Fruit fly (Drosophila melanogaster): ENCODE measurements around the gene CG14435.

The CG14435 gene

dm6 chrX:6849178-6849956, 5.6 kb upstream of the CG14435 start, which contains the start of the genes Cht11 and CG4558 (continued):
- peak; percentile 70 for TF ChIP-seq peb (GFP tag; IDR thresholded peaks at IDR 0.05)
- TF ChIP-seq so (GFP tag; IDR thresholded peaks at IDR 0.05): no peak; the same call in 2 of the 3 replicates
- peak; percentile 87 for TF ChIP-seq CG2712 (tag; optimal IDR thresholded peaks at IDR 0.05)
- TF ChIP-seq CG13296 (GFP tag; optimal IDR thresholded peaks at IDR 0.05): peak; percentile 78
- no peak for TF ChIP-seq Sin3A (optimal IDR thresholded peaks at IDR 0.05)
- peak; percentile 88 for TF ChIP-seq B-H2 (GFP tag; optimal IDR thresholded peaks at IDR 0.05)
- TF ChIP-seq Dref (GFP tag; IDR thresholded peaks at IDR 0.05): peak; percentile 74
- peak; percentile 27 for TF ChIP-seq shn (GFP tag; optimal IDR thresholded peaks at IDR 0.05)
- peak; percentile 70 for TF ChIP-seq ems (GFP tag; optimal IDR thresholded peaks at IDR 0.05)
- TF ChIP-seq PHDP (tag; optimal IDR thresholded peaks at IDR 0.05): peak; percentile 80
- peak; percentile 72 for TF ChIP-seq Taf1 (GFP tag; IDR thresholded peaks at IDR 0.05)
- no peak; the same call in 2 of the 3 replicates for TF ChIP-seq Optix (GFP tag; IDR thresholded peaks at IDR 0.05)
- TF ChIP-seq caup (GFP tag; optimal IDR thresholded peaks at IDR 0.05; ENCODE audit: severe bottlenecking): peak; percentile 74
- TF ChIP-seq CG32532 (GFP tag; IDR thresholded peaks at IDR 0.05): peak; percentile 86
- TF ChIP-seq HLH3B (GFP tag; IDR thresholded peaks at IDR 0.05): peak; percentile 80
- peak; percentile 88 for TF ChIP-seq Xrp1 (GFP tag; IDR thresholded peaks at IDR 0.05)
- no peak for TF ChIP-seq aop (GFP tag; IDR thresholded peaks at IDR 0.05)
- peak; percentile 84 for TF ChIP-seq CG11456 (GFP tag; IDR thresholded peaks at IDR 0.05)
- TF ChIP-seq Nf-YC (tag; optimal IDR thresholded peaks at IDR 0.05): peak; percentile 75
- no peak for TF ChIP-seq ERR (GFP tag; optimal IDR thresholded peaks at IDR 0.05)
- TF ChIP-seq Gsc (GFP tag; IDR thresholded peaks at IDR 0.05): peak; percentile 14; the same call in 1 of the 2 replicates
- TF ChIP-seq CHES-1-like (GFP tag; optimal IDR thresholded peaks at IDR 0.05): peak; percentile 32
- TF ChIP-seq ttk (GFP tag; IDR thresholded peaks at IDR 0.05): peak; percentile 67; the same call in 1 of the 2 replicates
- peak; percentile 94 for TF ChIP-seq Med (GFP tag)
- TF ChIP-seq CG8944 (GFP tag; optimal IDR thresholded peaks at IDR 0.05): peak; percentile 47
- peak; percentile 60 for TF ChIP-seq CG12744 (GFP tag; optimal IDR thresholded peaks at IDR 0.05)
- TF ChIP-seq CG8089 (GFP tag; optimal IDR thresholded peaks at IDR 0.05): no peak
- TF ChIP-seq org-1 (GFP tag; optimal IDR thresholded peaks at IDR 0.05): peak; percentile 26
- peak; percentile 77 for TF ChIP-seq CG17385 (GFP tag; optimal IDR thresholded peaks at IDR 0.05)
- peak; percentile 44 for TF ChIP-seq slp2 (GFP tag; optimal IDR thresholded peaks at IDR 0.05)
- peak; percentile 72 for TF ChIP-seq Gug (GFP tag; IDR thresholded peaks at IDR 0.05)
- no peak for TF ChIP-seq CG6791 (GFP tag; IDR thresholded peaks at IDR 0.05; ENCODE audit: partially characterized antibody)
- peak in 1 of 2 experiments; percentile 21 for TF ChIP-seq crp (GFP tag; optimal IDR thresholded peaks at IDR 0.05)
- peak; percentile 32 for TF ChIP-seq CG7271 (tag; optimal IDR thresholded peaks at IDR 0.05)
- peak; percentile 62; the same call in 1 of the 3 replicates for TF ChIP-seq CG34224 (GFP tag; IDR thresholded peaks at IDR 0.05; ENCODE audit: partially characterized antibody)
- no peak for TF ChIP-seq D (optimal IDR thresholded peaks at IDR 0.05)
- peak; percentile 81 for TF ChIP-seq D (GFP tag; optimal IDR thresholded peaks at IDR 0.05)
- TF ChIP-seq CG33213 (GFP tag; optimal IDR thresholded peaks at IDR 0.05): peak; percentile 11
- TF ChIP-seq mirr (GFP tag; optimal IDR thresholded peaks at IDR 0.05): peak; percentile 51
- peak; percentile 90 for TF ChIP-seq CoRest (tag; optimal IDR thresholded peaks at IDR 0.05)
- TF ChIP-seq CG31441 (GFP tag; IDR thresholded peaks at IDR 0.05): peak; percentile 83
- TF ChIP-seq lilli (GFP tag; optimal IDR thresholded peaks at IDR 0.05): peak; percentile 91
- peak; percentile 41 for TF ChIP-seq CG3407 (GFP tag; optimal IDR thresholded peaks at IDR 0.05)
- peak; percentile 74 for TF ChIP-seq lbe (GFP tag; optimal IDR thresholded peaks at IDR 0.05)
- no peak for TF ChIP-seq dan (GFP tag; IDR thresholded peaks at IDR 0.05)
- TF ChIP-seq CG16779 (GFP tag; IDR thresholded peaks at IDR 0.05): 0 out of 2 replicates have a peak, but pooled peaks have one; percentile 22
- TF ChIP-seq Dek (tag; optimal IDR thresholded peaks at IDR 0.05): peak; percentile 80
- TF ChIP-seq CTCF (GFP tag; optimal IDR thresholded peaks at IDR 0.05): peak; percentile 6
- peak; percentile 47 for TF ChIP-seq Bteb2 (GFP tag; optimal IDR thresholded peaks at IDR 0.05)
- TF ChIP-seq cg (GFP tag; optimal IDR thresholded peaks at IDR 0.05): no peak
- TF ChIP-seq pfk (GFP tag; optimal IDR thresholded peaks at IDR 0.05): peak; percentile 23

Measured in whole organism, embryonic.